Fruit fly (Drosophila melanogaster): ENCODE results near the gene CG10175.

Gene CG10175

DNA sequence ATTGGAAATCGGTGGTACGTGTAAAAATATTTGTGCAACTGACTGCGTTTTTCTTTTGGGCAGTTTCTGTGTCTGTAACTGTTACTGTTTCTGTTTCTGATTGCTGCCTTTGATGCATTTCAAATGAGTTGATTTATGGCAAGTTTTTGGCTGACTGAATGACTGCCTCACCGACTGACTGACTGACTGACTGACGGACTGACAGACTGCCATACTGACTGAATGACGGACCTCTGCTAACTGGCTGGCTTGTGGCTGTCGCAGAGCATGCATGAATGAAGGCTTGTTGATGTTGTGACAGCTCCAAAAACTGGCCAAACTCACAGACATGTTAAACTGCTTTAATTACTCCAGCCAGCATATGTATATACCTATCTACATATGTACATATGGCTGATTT lies 27.3 kb downstream of the CG10175 start:
- no peak for TF ChIP-seq CG8301 (tag; optimal IDR thresholded peaks at IDR 0.05)
- TF ChIP-seq CG13204 (GFP tag; optimal IDR thresholded peaks at IDR 0.05) = no peak
- TF ChIP-seq CG9948 (tag; optimal IDR thresholded peaks at IDR 0.05) = no peak
- TF ChIP-seq CG17806 (tag; optimal IDR thresholded peaks at IDR 0.05) = no peak
- TF ChIP-seq CG15710 (tag; optimal IDR thresholded peaks at IDR 0.05) = no peak
- no peak for TF ChIP-seq Ets98B (GFP tag; IDR thresholded peaks at IDR 0.05)
- TF ChIP-seq CG32121 (GFP tag; IDR thresholded peaks at IDR 0.05) = no peak
- TF ChIP-seq rn (GFP tag; IDR thresholded peaks at IDR 0.05) = no peak
- TF ChIP-seq CG12605 (GFP tag; IDR thresholded peaks at IDR 0.05) = no peak

DNA sequence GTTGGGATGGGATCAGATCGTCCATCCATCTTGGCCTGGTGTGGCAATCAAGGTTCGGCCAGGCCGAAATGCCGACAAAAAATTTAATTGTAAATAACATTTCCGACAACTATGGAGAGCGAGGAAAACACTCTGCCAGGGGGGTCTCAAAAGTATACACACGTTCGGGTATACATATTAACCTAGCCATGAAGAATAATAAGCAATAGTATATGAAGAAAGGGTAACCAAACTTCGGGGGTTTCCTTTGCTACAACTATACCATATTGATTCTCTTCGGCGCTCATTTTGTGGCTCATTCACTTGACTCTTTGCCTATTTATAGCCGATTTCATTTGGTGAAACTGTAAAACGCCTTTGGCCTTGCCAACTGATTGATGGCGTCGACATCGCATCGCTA lies 33.5 kb downstream of the CG10175 start:
- TF ChIP-seq Pif1A (GFP tag; optimal IDR thresholded peaks at IDR 0.05) (no peak), CG8159 (tag; optimal IDR thresholded peaks at IDR 0.05) (peak; percentile 8)

DNA sequence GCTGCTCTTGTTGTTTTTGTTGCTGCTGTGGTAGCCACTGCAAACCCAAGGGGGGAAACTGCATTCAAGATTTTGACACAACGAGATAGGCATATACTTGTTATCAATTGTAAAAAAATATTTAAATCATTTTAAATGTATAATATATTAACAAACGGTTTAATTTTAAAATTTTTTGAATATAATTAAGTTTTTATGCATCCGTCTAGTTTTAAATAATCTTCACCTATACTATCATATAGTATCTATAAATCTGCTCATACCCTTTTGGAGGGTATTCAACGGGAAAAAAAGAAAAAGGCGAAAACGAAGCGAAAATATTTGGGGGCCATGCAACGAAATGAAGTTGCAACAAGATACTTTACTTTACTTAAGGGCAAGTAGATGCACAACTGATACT lies 34.3 kb downstream of the CG10175 start:
- no peak for TF ChIP-seq D1 (tag; optimal IDR thresholded peaks at IDR 0.05)
- peak; percentile 2 for TF ChIP-seq CG9948 (tag; optimal IDR thresholded peaks at IDR 0.05)
- TF ChIP-seq rn (GFP tag; IDR thresholded peaks at IDR 0.05) = no peak
- TF ChIP-seq CG8159 (tag; optimal IDR thresholded peaks at IDR 0.05) = peak; percentile 59
- no peak for TF ChIP-seq EcR (GFP tag; optimal IDR thresholded peaks at IDR 0.05)
- TF ChIP-seq Snoo (tag; optimal IDR thresholded peaks at IDR 0.05) = peak; percentile 71
- TF ChIP-seq Pif1B (GFP tag; optimal IDR thresholded peaks at IDR 0.05) = peak; percentile 36
- no peak for TF ChIP-seq CG10348 (GFP tag; IDR thresholded peaks at IDR 0.05)
- TF ChIP-seq CG17806 (tag; optimal IDR thresholded peaks at IDR 0.05) = peak; percentile 42
- TF ChIP-seq Ets98B (GFP tag; IDR thresholded peaks at IDR 0.05) = no peak
- no peak for TF ChIP-seq CG13204 (GFP tag; optimal IDR thresholded peaks at IDR 0.05)
- no peak for TF ChIP-seq CG14655 (GFP tag; optimal IDR thresholded peaks at IDR 0.05)
- TF ChIP-seq Pif1A (GFP tag; optimal IDR thresholded peaks at IDR 0.05) = no peak
- no peak for TF ChIP-seq CG12605 (GFP tag; IDR thresholded peaks at IDR 0.05)
- no peak for TF ChIP-seq gl (tag; optimal IDR thresholded peaks at IDR 0.05)
- no peak for TF ChIP-seq CG8301 (tag; optimal IDR thresholded peaks at IDR 0.05)
- peak; percentile 50 for TF ChIP-seq CG15710 (tag; optimal IDR thresholded peaks at IDR 0.05)
- TF ChIP-seq CG34367 (tag; optimal IDR thresholded peaks at IDR 0.05) = no peak
- no peak for TF ChIP-seq CG32121 (GFP tag; IDR thresholded peaks at IDR 0.05)
- no peak for TF ChIP-seq CG4496 (GFP tag; IDR thresholded peaks at IDR 0.05)
- no peak for TF ChIP-seq fd96Ca (GFP tag; IDR thresholded peaks at IDR 0.05)

DNA sequence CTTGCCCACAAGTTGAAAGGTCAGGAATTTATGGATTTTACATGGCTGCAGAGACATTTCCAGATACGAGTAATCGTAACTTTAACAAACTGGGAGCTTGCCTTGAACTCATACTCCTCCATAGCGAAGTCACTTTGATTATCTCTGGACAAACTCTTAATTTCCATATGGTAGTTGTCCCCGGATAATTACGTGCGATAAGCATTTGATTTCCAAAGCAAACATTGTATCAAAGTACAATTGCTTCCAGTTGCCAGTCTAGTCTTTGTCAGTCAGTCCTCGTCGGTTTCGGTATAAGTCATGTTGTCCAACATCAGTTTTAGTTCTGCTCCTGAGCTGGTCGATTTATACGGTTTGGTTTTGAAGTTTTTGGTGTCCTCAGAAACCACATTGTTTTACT lies 43.6 kb downstream of the CG10175 start, which contains the start of gene Ir94h:
Ir94h (plus strand) TSS at position 301 of the 400 bp plus-strand sequence.
- TF ChIP-seq CG12605 (GFP tag; IDR thresholded peaks at IDR 0.05) (no peak), CG32121 (GFP tag; IDR thresholded peaks at IDR 0.05) (no peak), gl (tag; optimal IDR thresholded peaks at IDR 0.05) (no peak), CG13204 (GFP tag; optimal IDR thresholded peaks at IDR 0.05) (no peak), CG14655 (GFP tag; optimal IDR thresholded peaks at IDR 0.05) (no peak), rn (GFP tag; IDR thresholded peaks at IDR 0.05) (no peak), EcR (GFP tag; optimal IDR thresholded peaks at IDR 0.05) (no peak), CG8159 (tag; optimal IDR thresholded peaks at IDR 0.05) (no peak), CG15710 (tag; optimal IDR thresholded peaks at IDR 0.05) (no peak), fd96Ca (GFP tag; IDR thresholded peaks at IDR 0.05) (no peak), Snoo (tag; optimal IDR thresholded peaks at IDR 0.05) (no peak), Pif1B (GFP tag; optimal IDR thresholded peaks at IDR 0.05) (no peak), CG17806 (tag; optimal IDR thresholded peaks at IDR 0.05) (no peak), CG8301 (tag; optimal IDR thresholded peaks at IDR 0.05) (no peak), CG34367 (tag; optimal IDR thresholded peaks at IDR 0.05) (no peak), Pif1A (GFP tag; optimal IDR thresholded peaks at IDR 0.05) (no peak), Ets98B (GFP tag; IDR thresholded peaks at IDR 0.05) (no peak), CG9948 (tag; optimal IDR thresholded peaks at IDR 0.05) (no peak)

DNA sequence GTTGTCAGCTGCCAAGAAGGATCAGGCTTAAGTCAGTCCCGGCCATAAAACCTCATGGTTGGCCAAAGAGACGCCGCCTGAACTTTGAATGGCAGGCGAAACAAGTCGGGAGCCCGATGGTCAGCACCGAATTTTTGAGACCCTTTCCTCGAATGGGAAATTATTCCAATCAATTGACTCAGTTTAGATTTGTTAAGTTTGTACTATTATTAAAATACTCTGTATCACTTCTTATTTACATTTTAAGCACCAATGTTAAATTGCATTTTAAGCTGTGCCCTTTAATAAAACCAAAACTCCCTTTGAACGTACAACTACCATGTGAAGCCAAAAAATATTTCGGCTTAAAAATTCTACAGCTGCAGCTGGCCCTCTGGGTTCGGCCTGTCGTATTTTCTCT lies 44.0 kb downstream of the CG10175 start:
- peak; percentile 64 for TF ChIP-seq Pif1A (GFP tag; optimal IDR thresholded peaks at IDR 0.05)
- no peak for TF ChIP-seq Ets98B (GFP tag; IDR thresholded peaks at IDR 0.05)
- peak; percentile 31 for TF ChIP-seq CG8159 (tag; optimal IDR thresholded peaks at IDR 0.05)
- TF ChIP-seq Pif1B (GFP tag; optimal IDR thresholded peaks at IDR 0.05) = peak; percentile 57
- TF ChIP-seq CG15710 (tag; optimal IDR thresholded peaks at IDR 0.05) = peak; percentile 13
- TF ChIP-seq Snoo (tag; optimal IDR thresholded peaks at IDR 0.05) = peak; percentile 85

DNA sequence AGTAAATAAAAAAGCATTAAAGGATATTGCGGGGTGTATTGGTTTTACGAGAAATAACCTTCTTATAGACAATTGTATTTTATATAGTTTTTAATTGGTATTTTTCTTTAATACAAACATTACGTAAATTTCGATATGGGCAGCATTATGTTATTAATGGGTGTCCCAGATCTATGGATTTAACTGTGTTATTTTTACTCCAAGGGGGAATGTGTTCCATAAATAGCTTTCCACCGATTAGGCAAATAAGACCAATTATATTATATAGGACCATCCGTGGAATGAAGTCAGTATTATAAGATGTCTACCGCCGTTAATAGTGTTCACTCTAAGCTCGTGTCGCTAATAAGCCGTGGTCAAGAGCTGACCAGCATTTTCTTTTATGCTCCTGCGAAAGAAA lies 47.2 kb downstream of the CG10175 start, which contains the start of gene Ir94g:
Ir94g (plus strand) TSS at position 301 of the 400 bp plus-strand sequence.
- no peak for TF ChIP-seq CG15710 (tag; optimal IDR thresholded peaks at IDR 0.05)
- no peak for TF ChIP-seq EcR (GFP tag; optimal IDR thresholded peaks at IDR 0.05)
- TF ChIP-seq fd96Ca (GFP tag; IDR thresholded peaks at IDR 0.05) = no peak
- TF ChIP-seq CG34367 (tag; optimal IDR thresholded peaks at IDR 0.05) = no peak
- no peak for TF ChIP-seq D1 (tag; optimal IDR thresholded peaks at IDR 0.05)
- no peak for TF ChIP-seq CG8301 (tag; optimal IDR thresholded peaks at IDR 0.05)
- TF ChIP-seq CG32121 (GFP tag; IDR thresholded peaks at IDR 0.05) = no peak

DNA sequence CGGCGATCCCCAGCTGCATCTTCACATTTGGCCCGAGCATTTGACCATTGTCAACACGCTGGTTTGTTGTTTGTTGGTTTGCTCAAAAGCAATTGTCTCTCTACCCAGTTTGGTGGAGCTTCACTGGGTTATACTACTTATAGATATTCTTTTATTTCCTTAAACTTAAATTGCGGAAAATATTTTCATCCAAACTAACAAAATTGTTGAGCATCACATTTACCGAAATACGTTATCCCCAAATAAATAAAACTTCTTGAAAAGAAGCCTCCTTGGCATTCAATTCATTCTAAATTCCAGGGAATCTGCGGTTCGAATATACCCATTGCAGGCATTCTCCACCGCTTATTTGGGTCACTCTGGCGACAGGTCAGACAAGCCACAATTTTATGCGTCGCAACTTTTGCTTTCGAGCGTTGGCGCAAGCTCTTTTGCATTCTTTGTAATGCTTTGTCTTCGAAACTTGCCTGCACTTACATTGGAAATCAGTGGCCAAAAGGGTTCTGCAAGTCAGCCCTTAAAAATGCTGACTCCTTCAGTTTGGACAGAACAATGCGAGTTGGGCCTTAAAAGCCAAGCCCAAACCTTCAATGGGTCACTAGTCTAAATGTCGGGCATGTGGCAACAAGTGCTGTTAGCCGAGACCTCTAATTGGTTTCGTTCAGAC lies 49.4 kb downstream of the CG10175 start, which contains the start of gene Ir94f:
Ir94f (plus strand) TSS at position 617 of the 667 bp plus-strand sequence.
- TF ChIP-seq CG13204 (GFP tag; optimal IDR thresholded peaks at IDR 0.05) = no peak
- TF ChIP-seq Pif1B (GFP tag; optimal IDR thresholded peaks at IDR 0.05) = no peak
- no peak for TF ChIP-seq EcR (GFP tag; optimal IDR thresholded peaks at IDR 0.05)
- no peak for TF ChIP-seq CG12605 (GFP tag; IDR thresholded peaks at IDR 0.05)
- TF ChIP-seq CG14655 (GFP tag; optimal IDR thresholded peaks at IDR 0.05) = no peak
- TF ChIP-seq CG9948 (tag; optimal IDR thresholded peaks at IDR 0.05) = no peak
- TF ChIP-seq Pif1A (GFP tag; optimal IDR thresholded peaks at IDR 0.05) = no peak
- no peak for TF ChIP-seq CG10348 (GFP tag; IDR thresholded peaks at IDR 0.05)
